Fruit fly (Drosophila melanogaster): ENCODE data around the gene Noc1.

The Noc1 gene

DNA sequence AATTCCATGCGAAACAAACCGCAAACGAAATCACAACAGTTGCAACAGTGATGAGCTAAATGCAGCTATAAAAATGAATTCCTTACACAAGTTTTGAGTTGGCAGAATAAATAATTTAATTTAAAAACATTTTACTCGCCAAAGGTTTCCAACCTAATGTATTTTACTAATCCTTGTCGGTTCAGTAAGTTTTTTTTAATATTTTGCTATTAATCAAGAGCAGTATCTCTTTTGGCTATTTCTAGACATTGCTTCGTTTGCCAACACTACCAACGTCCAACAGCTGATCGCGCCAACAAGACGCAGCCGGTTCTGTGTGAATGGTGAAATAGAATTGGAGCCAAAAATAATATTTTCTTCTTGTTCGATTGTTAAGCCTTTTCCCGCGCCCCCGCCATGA is 9.9 kb upstream of the Noc1 start, which contains the start of the genes CG32075, CG45101 and SuUR (continued):
- TF ChIP-seq Sox102F (GFP tag; optimal IDR thresholded peaks at IDR 0.05) (peak; percentile 91), Sry-δ (GFP tag; optimal IDR thresholded peaks at IDR 0.05) (peak; percentile 63), insv (GFP tag; optimal IDR thresholded peaks at IDR 0.05) (peak in 1 of 2 experiments; percentile 69), E2f2 (GFP tag; IDR thresholded peaks at IDR 0.05) (peak; percentile 78), eyg (GFP tag; optimal IDR thresholded peaks at IDR 0.05) (peak; percentile 76), zfh1 (GFP tag; IDR thresholded peaks at IDR 0.05) (peak; percentile 92), esg (GFP tag; conservative IDR thresholded peaks at IDR 0.05) (peak; percentile 92), jumu (GFP tag; optimal IDR thresholded peaks at IDR 0.05) (peak; percentile 88), chn (GFP tag; optimal IDR thresholded peaks at IDR 0.05) (peak; percentile 92), CG8478 (optimal IDR thresholded peaks at IDR 0.05) (no peak), Atf3 (GFP tag; optimal IDR thresholded peaks at IDR 0.05) (peak; percentile 89), CG11504 (tag; optimal IDR thresholded peaks at IDR 0.05) (peak; percentile 85), gt (GFP tag; IDR thresholded peaks at IDR 0.05) (peak; percentile 75; the same call in 1 of the 2 replicates), her (GFP tag; optimal IDR thresholded peaks at IDR 0.05) (peak; percentile 68), caup (GFP tag; optimal IDR thresholded peaks at IDR 0.05; ENCODE audit: severe bottlenecking) (peak; percentile 86), CG12299 (tag; optimal IDR thresholded peaks at IDR 0.05) (peak; percentile 61), bbx (GFP tag; IDR thresholded peaks at IDR 0.05; ENCODE audit: partially characterized antibody) (no peak), YL-1 (GFP tag; optimal IDR thresholded peaks at IDR 0.05) (peak; percentile 86), H2.0 (GFP tag; IDR thresholded peaks at IDR 0.05) (peak; percentile 90), CG13624 (GFP tag; optimal IDR thresholded peaks at IDR 0.05) (peak; percentile 93), CG1024 (GFP tag; IDR thresholded peaks at IDR 0.05) (peak; percentile 79), CG30403 (GFP tag; optimal IDR thresholded peaks at IDR 0.05) (peak; percentile 94), CG6272 (GFP tag; IDR thresholded peaks at IDR 0.05) (peak; percentile 90), Nf-YC (tag; optimal IDR thresholded peaks at IDR 0.05) (peak; percentile 78), Dip3 (GFP tag; optimal IDR thresholded peaks at IDR 0.05) (peak; percentile 91), CG13894 (tag; optimal IDR thresholded peaks at IDR 0.05) (no peak), nmo (GFP tag; optimal IDR thresholded peaks at IDR 0.05) (peak; percentile 90), hbn (GFP tag; IDR thresholded peaks at IDR 0.05; ENCODE audit: partially characterized antibody) (no peak), CG34224 (GFP tag; IDR thresholded peaks at IDR 0.05; ENCODE audit: partially characterized antibody) (no peak), tgo (GFP tag; IDR thresholded peaks at IDR 0.05) (peak; percentile 94), Bdp1 (GFP tag; optimal IDR thresholded peaks at IDR 0.05) (peak; percentile 79), ftz-f1 (GFP tag; optimal IDR thresholded peaks at IDR 0.05) (peak; percentile 24), Nf-YB (GFP tag; optimal IDR thresholded peaks at IDR 0.05) (peak; percentile 53), nerfin-2 (GFP tag; IDR thresholded peaks at IDR 0.05; ENCODE audit: partially characterized antibody) (no peak), chinmo (GFP tag; IDR thresholded peaks at IDR 0.05; ENCODE audit: partially characterized antibody) (no peak), slp2 (GFP tag; optimal IDR thresholded peaks at IDR 0.05) (peak; percentile 85), CG10979 (tag; optimal IDR thresholded peaks at IDR 0.05) (peak; percentile 76), dpn (GFP tag; optimal IDR thresholded peaks at IDR 0.05) (peak; percentile 91 to 92), B-H2 (GFP tag; optimal IDR thresholded peaks at IDR 0.05) (peak; percentile 86), Pdp1 (GFP tag; optimal IDR thresholded peaks at IDR 0.05) (peak; percentile 87 to 90), CG12942 (GFP tag; optimal IDR thresholded peaks at IDR 0.05) (peak; percentile 94), CG8765 (GFP tag; IDR thresholded peaks at IDR 0.05) (peak; percentile 75), dati (GFP tag; IDR thresholded peaks at IDR 0.05) (peak; percentile 46; the same call in 1 of the 2 replicates), lbe (GFP tag; optimal IDR thresholded peaks at IDR 0.05) (peak; percentile 73), pan (optimal IDR thresholded peaks at IDR 0.05) (no peak), pan (GFP tag; optimal IDR thresholded peaks at IDR 0.05 in 1 of 2, IDR thresholded peaks at IDR 0.05 in 1 of 2) (peak in 1 of 2 experiments; percentile 92), bcd (GFP tag; optimal IDR thresholded peaks at IDR 0.05) (peak; percentile 81), CG32767 (GFP tag; IDR thresholded peaks at IDR 0.05) (peak; percentile 80), NfI (GFP tag; optimal IDR thresholded peaks at IDR 0.05) (peak; percentile 91), CG9932 (GFP tag; IDR thresholded peaks at IDR 0.05) (peak; percentile 94), twi (tag; optimal IDR thresholded peaks at IDR 0.05) (peak; percentile 72)
